Worm (Caenorhabditis elegans) whole organism, young adult: ENCODE data around the gene vha-1.

Experiments used
- B0035.1 ChIP-seq: sonication (generic microtip); optimal IDR thresholded peaks from 2 replicates; lab custom pipeline; 2016; ENCODE audit warnings: missing genetic modification characterization, mild to moderate bottlenecking, missing compliant biosample characterization, missing genotype, missing genetic modification reagents
- B0336.3 ChIP-seq: fragments of 200-800 bp; sonication (Bioruptor generic); IDR thresholded peaks from 2 replicates; pipeline ENCODE4 v1.3.6; 2022; ENCODE audit warnings: missing genetic modification characterization, missing compliant biosample characterization
- C17E4.6 ChIP-seq: fragments of 200-800 bp; sonication (Bioruptor generic); IDR thresholded peaks from 2 replicates; pipeline ENCODE4 v1.3.6; 2022; ENCODE audit warnings: missing genetic modification reagents, missing genetic modification characterization, missing compliant biosample characterization
- D2030.7 ChIP-seq: fragments of 200-800 bp; sonication (Bioruptor generic); IDR thresholded peaks from 2 replicates; pipeline ENCODE4 v1.3.6; 2022; ENCODE audit warnings: missing genetic modification reagents, missing genetic modification characterization, missing compliant biosample characterization
- F23B12.7 ChIP-seq: sonication (generic microtip); optimal IDR thresholded peaks from 2 replicates; lab custom pipeline; 2017; ENCODE audit warnings: missing genetic modification characterization, mild to moderate bottlenecking, missing compliant biosample characterization, antibody characterized with exemption, moderate library complexity; ENCODE audit not compliant: insufficient read depth
- F57A8.1 ChIP-seq: fragments of 200-800 bp; sonication (Bioruptor generic); optimal IDR thresholded peaks from 2 replicates; lab custom pipeline; 2018; ENCODE audit warnings: mild to moderate bottlenecking, missing genetic modification characterization, moderate library complexity, missing compliant biosample characterization
- Y79H2A.3 ChIP-seq: fragments of 200-800 bp; sonication (Bioruptor generic); conservative IDR thresholded peaks from 2 replicates; pipeline ENCODE4 v1.3.6; 2022; ENCODE audit warnings: missing genetic modification reagents, missing genetic modification characterization, missing compliant biosample characterization
- attf-3 ChIP-seq: fragments of 200-800 bp; sonication (Bioruptor generic); conservative IDR thresholded peaks from 2 replicates; pipeline ENCODE4 v1.3.6; 2022; ENCODE audit warnings: missing genetic modification reagents, missing genetic modification characterization, missing compliant biosample characterization
- attf-6 ChIP-seq: fragments of 200-800 bp; sonication (Bioruptor generic); IDR thresholded peaks from 2 replicates; pipeline ENCODE4 v1.3.6; 2022; ENCODE audit warnings: missing genetic modification reagents, missing genetic modification characterization, missing compliant biosample characterization
- bed-2 ChIP-seq: fragments of 200-800 bp; sonication (Bioruptor generic); IDR thresholded peaks from 2 replicates; pipeline ENCODE4 v1.3.6; 2022; ENCODE audit warnings: missing genetic modification reagents, missing genetic modification characterization, missing compliant biosample characterization
- ceh-100 ChIP-seq: fragments of 200-800 bp; sonication (Bioruptor generic); IDR thresholded peaks from 2 replicates; pipeline ENCODE4 v1.3.6; 2022; ENCODE audit warnings: missing genetic modification reagents, missing genetic modification characterization, missing compliant biosample characterization
- ceh-27 ChIP-seq: fragments of 200-800 bp; sonication (Bioruptor generic); optimal IDR thresholded peaks from 2 replicates; lab custom pipeline; 2018; ENCODE audit warnings: mild to moderate bottlenecking, missing genetic modification characterization, moderate library complexity, missing compliant biosample characterization
- ceh-58 ChIP-seq: fragments of 200-800 bp; sonication (Bioruptor generic); IDR thresholded peaks from 2 replicates; pipeline ENCODE4 v1.3.6; 2022; ENCODE audit warnings: missing genetic modification characterization, missing compliant biosample characterization
- ceh-91 ChIP-seq: fragments of 200-800 bp; sonication (Bioruptor generic); IDR thresholded peaks from 2 replicates; pipeline ENCODE4 v1.3.6; 2022; ENCODE audit warnings: missing genetic modification reagents, missing genetic modification characterization, missing compliant biosample characterization
- dpff-1 ChIP-seq: sonication (generic microtip); optimal IDR thresholded peaks from 2 replicates; lab custom pipeline; 2017; ENCODE audit warnings: mild to moderate bottlenecking, missing genetic modification characterization, missing compliant biosample characterization
- dpl-1 ChIP-seq: fragments of 150-350 bp; optimal IDR thresholded peaks from 2 replicates; lab custom pipeline; 2014; ENCODE audit warnings: missing biosample characterization, missing genetic modification reagents, missing genetic modification characterization
- efl-1 ChIP-seq: fragments of 150-350 bp; optimal IDR thresholded peaks from 2 replicates; lab custom pipeline; 2014; ENCODE audit warnings: missing biosample characterization, missing genetic modification reagents, missing genetic modification characterization
- ekl-4 ChIP-seq: fragments of 200-800 bp; sonication (Bioruptor generic); IDR thresholded peaks from 2 replicates; pipeline ENCODE4 v1.3.6; 2022; ENCODE audit warnings: missing genetic modification reagents, missing genetic modification characterization, missing compliant biosample characterization
- hlh-12 ChIP-seq: sonication (generic microtip); optimal IDR thresholded peaks from 2 replicates; lab custom pipeline; 2016; ENCODE audit warnings: missing genetic modification characterization, missing compliant biosample characterization
- hmg-1.2 ChIP-seq: fragments of 200-800 bp; sonication (Bioruptor generic); IDR thresholded peaks from 2 replicates; pipeline ENCODE4 v1.3.6; 2022; ENCODE audit warnings: missing genetic modification reagents, missing genetic modification characterization, missing compliant biosample characterization
- hmg-20 ChIP-seq: fragments of 200-800 bp; sonication (Bioruptor generic); IDR thresholded peaks from 2 replicates; pipeline ENCODE4 v1.3.6; 2022; ENCODE audit warnings: missing genetic modification reagents, missing genetic modification characterization, missing compliant biosample characterization
- hrde-1 ChIP-seq: sonication (generic microtip); optimal IDR thresholded peaks from 2 replicates; lab custom pipeline; 2016; ENCODE audit warnings: missing genetic modification characterization, mild to moderate bottlenecking, missing compliant biosample characterization, moderate library complexity, missing genotype, missing genetic modification reagents, borderline replicate concordance
- hsf-1 ChIP-seq: fragments of 200-800 bp; sonication (Bioruptor generic); IDR thresholded peaks from 2 replicates; pipeline ENCODE4 v1.3.6; 2022; ENCODE audit warnings: missing genetic modification reagents, missing genetic modification characterization, missing compliant biosample characterization
- lin-54 ChIP-seq: fragments of 200-800 bp; sonication (Bioruptor generic); optimal IDR thresholded peaks from 2 replicates; lab custom pipeline; 2018; ENCODE audit warnings: mild to moderate bottlenecking, missing genetic modification characterization, missing compliant biosample characterization
- lir-1 ChIP-seq: fragments of 200-800 bp; sonication (Bioruptor generic); conservative IDR thresholded peaks from 2 replicates; pipeline ENCODE4 v1.3.6; 2022; ENCODE audit warnings: missing genetic modification reagents, missing genetic modification characterization, missing compliant biosample characterization
- lsl-1 ChIP-seq: fragments of 200-800 bp; sonication (Bioruptor generic); optimal IDR thresholded peaks from 2 replicates; lab custom pipeline; 2018; ENCODE audit warnings: mild to moderate bottlenecking, missing genetic modification characterization, moderate library complexity, missing compliant biosample characterization
- lsy-27 ChIP-seq: sonication (generic microtip); optimal IDR thresholded peaks from 2 replicates; lab custom pipeline; 2017; ENCODE audit warnings: missing genetic modification characterization, mild to moderate bottlenecking, missing compliant biosample characterization, antibody characterized with exemption, missing genotype, borderline replicate concordance; ENCODE audit not compliant: insufficient read depth
- madf-3 ChIP-seq: fragments of 200-800 bp; sonication (Bioruptor generic); IDR thresholded peaks from 2 replicates; pipeline ENCODE4 v1.3.6; 2022; ENCODE audit warnings: missing genetic modification reagents, missing genetic modification characterization, missing compliant biosample characterization
- madf-6 ChIP-seq: fragments of 200-800 bp; sonication (Bioruptor generic); IDR thresholded peaks from 2 replicates; pipeline ENCODE4 v1.3.6; 2022; ENCODE audit warnings: missing genetic modification reagents, missing genetic modification characterization, missing compliant biosample characterization
- mcd-1 ChIP-seq: fragments of 200-800 bp; sonication (Bioruptor generic); IDR thresholded peaks from 2 replicates; pipeline ENCODE4 v1.3.6; 2022; ENCODE audit warnings: missing genetic modification reagents, missing genetic modification characterization, missing compliant biosample characterization
- nfya-2 ChIP-seq: fragments of 200-800 bp; sonication (Bioruptor generic); IDR thresholded peaks from 2 replicates; pipeline ENCODE4 v1.3.6; 2022; ENCODE audit warnings: missing genetic modification reagents, missing genetic modification characterization, missing compliant biosample characterization
- nhr-90 ChIP-seq: sonication (generic microtip); optimal IDR thresholded peaks from 2 replicates; lab custom pipeline; 2016; ENCODE audit warnings: missing genotype, mild to moderate bottlenecking, missing genetic modification characterization, missing compliant biosample characterization
- pbrm-1 ChIP-seq: fragments of 200-800 bp; sonication (Bioruptor generic); IDR thresholded peaks from 2 replicates; pipeline ENCODE4 v1.3.6; 2022; ENCODE audit warnings: missing genetic modification reagents, missing genetic modification characterization, missing compliant biosample characterization
- pha-4 ChIP-seq: fragments of 150-350 bp; sonication (generic microtip); optimal IDR thresholded peaks from 2 replicates; lab custom pipeline; 2014; ENCODE audit warnings: missing biosample characterization, missing genetic modification reagents, missing genetic modification characterization
- rcor-1 ChIP-seq: fragments of 200-800 bp; sonication (Bioruptor generic); IDR thresholded peaks from 2 replicates; pipeline ENCODE4 v1.3.6; 2022; ENCODE audit warnings: missing genetic modification reagents, missing genetic modification characterization, missing compliant biosample characterization
- sdz-38 ChIP-seq: sonication (generic microtip); optimal IDR thresholded peaks from 2 replicates; lab custom pipeline; 2016; ENCODE audit warnings: missing genotype, missing genetic modification characterization, missing compliant biosample characterization
- snpc-3.4 ChIP-seq: sonication (generic microtip); optimal IDR thresholded peaks from 2 replicates; lab custom pipeline; 2017; ENCODE audit warnings: missing genetic modification characterization, mild to moderate bottlenecking, missing compliant biosample characterization, antibody characterized with exemption, moderate library complexity, missing genotype, missing genetic modification reagents
- ztf-18 ChIP-seq: sonication (generic microtip); optimal IDR thresholded peaks from 2 replicates; lab custom pipeline; 2016; ENCODE audit warnings: missing genotype, mild to moderate bottlenecking, missing genetic modification characterization, missing compliant biosample characterization
- ztf-25 ChIP-seq: fragments of 200-800 bp; sonication (Bioruptor generic); IDR thresholded peaks from 2 replicates; pipeline ENCODE4 v1.3.6; 2022; ENCODE audit warnings: missing genetic modification reagents, missing genetic modification characterization, missing compliant biosample characterization
- ztf-3 ChIP-seq: fragments of 200-800 bp; sonication (Bioruptor generic); optimal IDR thresholded peaks from 2 replicates; lab custom pipeline; 2018; ENCODE audit warnings: mild to moderate bottlenecking, missing genetic modification characterization, missing compliant biosample characterization

Gene vha-1

DNA sequence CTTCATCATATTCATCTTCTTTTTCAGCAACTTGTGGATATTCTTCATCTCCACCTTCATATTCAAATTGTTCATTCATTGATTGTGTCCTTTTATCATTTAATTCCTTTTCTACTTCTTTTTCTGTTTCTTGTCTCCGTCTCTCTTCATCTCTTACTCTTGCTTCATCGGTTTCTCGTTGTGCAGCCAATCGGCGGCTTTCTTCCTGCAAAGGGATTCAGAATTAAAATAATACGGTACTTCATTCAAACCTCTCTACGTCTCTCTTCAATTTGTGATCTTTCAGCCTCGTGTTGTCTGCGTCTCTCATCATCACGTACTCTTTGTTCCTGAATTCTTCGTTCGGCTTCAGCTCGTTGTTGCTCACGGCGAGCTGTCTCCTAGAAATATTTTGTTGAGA lies 40.4 kb upstream of the vha-1 start:
- TF ChIP-seq pbrm-1 (GFP tag; lab: Robert Waterston, UW) (no peak), hmg-1.2 (peak; percentile 42; the same call in 1 of the 2 replicates)

DNA sequence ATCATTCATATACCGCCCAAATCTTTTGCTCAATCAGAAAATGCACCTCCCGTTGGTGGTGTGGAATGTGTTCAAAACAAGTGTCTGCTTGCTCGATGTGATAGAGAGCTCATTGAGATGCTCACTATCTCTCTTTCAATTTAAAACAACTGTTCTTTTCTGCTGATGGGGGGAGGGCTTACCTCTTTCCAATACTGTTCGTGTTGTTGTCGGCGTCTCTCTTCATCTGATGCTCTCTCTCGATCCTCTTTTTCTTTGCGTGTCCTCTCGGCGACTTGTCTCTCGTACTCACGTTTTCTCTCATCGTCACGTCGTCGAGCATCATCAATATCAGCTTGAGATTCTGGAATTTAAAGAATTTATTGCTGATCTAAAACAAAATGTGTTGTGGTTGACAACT lies 39.1 kb upstream of the vha-1 start:
- TF ChIP-seq hmg-1.2: peak; percentile 57; the same call in 1 of the 2 replicates
- TF ChIP-seq nhr-90 (tag; lab: Kevin White, UChicago): no peak

DNA sequence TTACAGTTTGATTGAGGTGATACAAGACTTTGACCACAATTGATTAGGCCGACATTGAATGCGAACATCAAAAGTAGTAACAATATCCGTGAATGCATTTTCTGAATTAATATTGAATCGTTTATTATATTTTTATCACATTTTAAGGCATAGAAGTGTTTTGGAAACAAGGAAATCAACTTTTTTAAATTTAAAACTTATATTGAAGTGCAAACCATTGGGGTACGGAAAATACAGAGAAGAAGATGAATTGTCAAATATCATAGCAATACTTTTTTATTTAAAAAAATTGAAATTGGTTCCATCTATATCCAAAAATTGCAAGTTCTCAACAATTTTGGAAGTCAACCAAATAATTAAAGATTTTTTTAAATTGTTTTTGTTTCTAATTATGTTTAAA lies 37.8 kb upstream of the vha-1 start, which contains the start of gene T05G5.1:
TSS of gene T05G5.1 (minus strand) at position 101 of the 400 bp plus-strand sequence.
- TF ChIP-seq rcor-1 (GFP tag; lab: Robert Waterston, UW): no peak
- no peak for TF ChIP-seq sdz-38
- TF ChIP-seq hlh-12 (tag; lab: Kevin White, UChicago): no peak
- no peak for TF ChIP-seq bed-2 (GFP tag; lab: Robert Waterston, UW)
- no peak for TF ChIP-seq madf-3 (GFP tag; lab: Robert Waterston, UW)
- TF ChIP-seq Y79H2A.3: no peak
- TF ChIP-seq F23B12.7 (tag; lab: Kevin White, UChicago): no peak
- TF ChIP-seq ztf-25 (GFP tag; lab: Robert Waterston, UW): no peak
- TF ChIP-seq ceh-27 (GFP tag; lab: Kevin White, UChicago): no peak
- TF ChIP-seq dpl-1 (GFP tag; lab: Kevin White, UChicago): no peak
- no peak for TF ChIP-seq attf-6 (GFP tag; lab: Robert Waterston, UW)
- no peak for TF ChIP-seq madf-6
- TF ChIP-seq dpff-1: no peak
- no peak for TF ChIP-seq ztf-3 (GFP tag; lab: Kevin White, UChicago)
- no peak for TF ChIP-seq B0035.1
- TF ChIP-seq attf-3 (GFP tag; lab: Robert Waterston, UW): no peak
- no peak for TF ChIP-seq mcd-1 (GFP tag; lab: Robert Waterston, UW)
- TF ChIP-seq lsy-27 (tag; lab: Kevin White, UChicago): no peak
- TF ChIP-seq lir-1: no peak
- no peak for TF ChIP-seq hmg-20 (GFP tag; lab: Robert Waterston, UW)
- TF ChIP-seq, all 124 proteins: peak for 0

DNA sequence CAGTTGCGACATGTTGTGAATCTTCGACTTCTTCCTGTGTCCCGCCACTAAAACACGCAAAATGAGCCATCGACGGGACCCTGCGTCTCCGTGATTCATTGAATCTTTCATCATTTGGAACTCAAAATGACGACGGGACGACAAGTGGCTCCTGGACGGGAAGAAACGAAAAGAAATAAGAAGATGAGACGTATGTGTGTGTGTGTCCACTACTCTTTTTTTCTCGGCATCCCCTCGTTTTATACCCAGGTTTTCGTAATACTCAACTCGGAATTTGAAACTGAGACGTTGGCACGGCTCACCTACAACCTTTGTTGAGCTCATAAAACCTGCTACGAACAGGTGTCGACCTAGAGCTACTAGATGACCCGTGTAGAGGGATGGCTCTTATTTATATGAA lies 36.5 kb upstream of the vha-1 start:
- TF ChIP-seq lsl-1 (GFP tag; lab: Kevin White, UChicago) (no peak), snpc-3.4 (no peak)
- TF ChIP-seq, all 124 proteins: peak for 0

DNA sequence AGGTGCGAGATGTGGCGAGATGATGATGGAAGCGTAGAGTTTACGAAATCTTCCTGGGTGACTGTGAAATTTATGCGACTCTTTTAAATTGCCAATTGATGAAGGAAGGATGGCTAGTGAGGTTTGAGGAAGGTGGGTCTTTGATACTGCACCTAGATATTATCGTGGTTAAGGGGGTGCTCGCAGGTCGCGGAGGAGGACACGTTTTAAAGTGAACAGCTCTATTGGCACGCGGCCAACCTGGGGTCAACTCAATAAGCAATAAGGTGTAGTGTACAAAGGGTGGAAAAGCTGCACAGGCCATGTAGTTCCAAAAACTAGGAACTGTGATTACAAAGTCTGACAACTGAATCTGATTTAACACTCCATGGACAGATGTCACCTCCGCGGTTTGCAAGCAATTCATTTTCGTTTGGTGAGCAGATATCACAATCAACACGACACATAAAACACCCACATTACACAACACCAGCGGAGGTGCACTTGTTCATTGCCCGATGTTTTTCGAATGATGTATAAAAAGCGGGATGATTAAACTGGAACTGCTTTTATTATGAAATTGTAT lies 35.6 kb upstream of the vha-1 start:
- no peak for TF ChIP-seq ceh-91 (GFP tag; lab: Robert Waterston, UW)
- TF ChIP-seq B0336.3: peak; percentile 70
- TF ChIP-seq D2030.7 (GFP tag; lab: Robert Waterston, UW): 0 out of 2 replicates have a peak, but pooled peaks have one; percentile 29
- TF ChIP-seq ceh-100 (GFP tag; lab: Robert Waterston, UW): 0 out of 2 replicates have a peak, but pooled peaks have one; percentile 11
- TF ChIP-seq C17E4.6 (GFP tag; lab: Robert Waterston, UW): 0 out of 2 replicates have a peak, but pooled peaks have one; percentile 12
- 0 out of 2 replicates have a peak, but pooled peaks have one; percentile 54 for TF ChIP-seq ekl-4 (GFP tag; lab: Robert Waterston, UW)
- no peak for TF ChIP-seq nfya-2 (GFP tag; lab: Robert Waterston, UW)
- peak; percentile 59 for TF ChIP-seq madf-6
- TF ChIP-seq hsf-1: peak; percentile 60
- TF ChIP-seq lsl-1 (GFP tag; lab: Kevin White, UChicago): peak; percentile 7
- 0 out of 2 replicates have a peak, but pooled peaks have one; percentile 10 for TF ChIP-seq madf-3 (GFP tag; lab: Robert Waterston, UW)
- no peak for TF ChIP-seq pha-4 (tag; lab: Kevin White, UChicago)
- TF ChIP-seq hmg-1.2: peak; percentile 11; the same call in 1 of the 2 replicates
- TF ChIP-seq ceh-58 (GFP tag; lab: Robert Waterston, UW): 0 out of 2 replicates have a peak, but pooled peaks have one; percentile 3
- TF ChIP-seq hrde-1: peak; percentile 5
- no peak for TF ChIP-seq F57A8.1 (GFP tag; lab: Kevin White, UChicago)
- TF ChIP-seq rcor-1 (GFP tag; lab: Robert Waterston, UW): peak; percentile 24; the same call in 1 of the 2 replicates
- peak; percentile 59 for TF ChIP-seq lin-54 (GFP tag; lab: Kevin White, UChicago)
- peak; percentile 37 for TF ChIP-seq ztf-18
- no peak for TF ChIP-seq efl-1
- no peak for TF ChIP-seq hlh-12 (tag; lab: Kevin White, UChicago)
- TF ChIP-seq mcd-1 (GFP tag; lab: Robert Waterston, UW): 0 out of 2 replicates have a peak, but pooled peaks have one; percentile 17
